Fruit fly (Drosophila melanogaster): ENCODE data around the gene CG45066.
A peak's percentile ranks its signal among the peaks of the same experiment; 100 is the strongest.

Gene CG45066

dm6 chr3L:3081146-3081872 is 29.7 kb downstream of the CG45066 start:
- peak; percentile 99 for TF ChIP-seq CG4496 (GFP tag; IDR thresholded peaks at IDR 0.05)
- peak; percentile 97 for TF ChIP-seq CG13204 (GFP tag; optimal IDR thresholded peaks at IDR 0.05)
- peak; percentile 99 for TF ChIP-seq Pif1B (GFP tag; optimal IDR thresholded peaks at IDR 0.05)
- TF ChIP-seq CG34367 (tag; optimal IDR thresholded peaks at IDR 0.05): peak; percentile 98
- TF ChIP-seq Pif1A (GFP tag; optimal IDR thresholded peaks at IDR 0.05): peak; percentile 99
- peak; percentile 99 for TF ChIP-seq fd96Ca (GFP tag; IDR thresholded peaks at IDR 0.05)
- TF ChIP-seq CG15710 (tag; optimal IDR thresholded peaks at IDR 0.05): peak; percentile 95
- TF ChIP-seq D1 (tag; optimal IDR thresholded peaks at IDR 0.05): peak; percentile 97
- peak; percentile 98 for TF ChIP-seq CG12605 (GFP tag; IDR thresholded peaks at IDR 0.05)
- peak; percentile 98 for TF ChIP-seq CG9948 (tag; optimal IDR thresholded peaks at IDR 0.05)
- peak; percentile 98 for TF ChIP-seq CG8301 (tag; optimal IDR thresholded peaks at IDR 0.05)
- peak; percentile 97 for TF ChIP-seq CG8159 (tag; optimal IDR thresholded peaks at IDR 0.05)
- peak; percentile 87 for TF ChIP-seq CG10348 (GFP tag; IDR thresholded peaks at IDR 0.05)
- TF ChIP-seq rn (GFP tag; IDR thresholded peaks at IDR 0.05): peak; percentile 95
- TF ChIP-seq gl (tag; optimal IDR thresholded peaks at IDR 0.05): peak; percentile 96
- TF ChIP-seq Ets98B (GFP tag; IDR thresholded peaks at IDR 0.05): peak; percentile 99
- peak; percentile 45 for TF ChIP-seq EcR (GFP tag; optimal IDR thresholded peaks at IDR 0.05)
- TF ChIP-seq CG17806 (tag; optimal IDR thresholded peaks at IDR 0.05): peak; percentile 98
- peak; percentile 99 for TF ChIP-seq CG32121 (GFP tag; IDR thresholded peaks at IDR 0.05)
- TF ChIP-seq Snoo (tag; optimal IDR thresholded peaks at IDR 0.05): peak; percentile 99
- TF ChIP-seq CG14655 (GFP tag; optimal IDR thresholded peaks at IDR 0.05): peak; percentile 97

dm6 chr3L:3080084-3080994 is 30.7 kb downstream of the CG45066 start:
- TF ChIP-seq CG14655 (GFP tag; optimal IDR thresholded peaks at IDR 0.05) (peak; percentile 40), CG8301 (tag; optimal IDR thresholded peaks at IDR 0.05) (peak; percentile 30), CG15710 (tag; optimal IDR thresholded peaks at IDR 0.05) (peak; percentile 42), CG13204 (GFP tag; optimal IDR thresholded peaks at IDR 0.05) (no peak), CG17806 (tag; optimal IDR thresholded peaks at IDR 0.05) (peak; percentile 30), CG4496 (GFP tag; IDR thresholded peaks at IDR 0.05) (peak; percentile 79; the same call in 2 of the 3 replicates), EcR (GFP tag; optimal IDR thresholded peaks at IDR 0.05) (peak; percentile 52), CG32121 (GFP tag; IDR thresholded peaks at IDR 0.05) (peak; percentile 59), CG34367 (tag; optimal IDR thresholded peaks at IDR 0.05) (no peak), D1 (tag; optimal IDR thresholded peaks at IDR 0.05) (no peak), Snoo (tag; optimal IDR thresholded peaks at IDR 0.05) (no peak), Ets98B (GFP tag; IDR thresholded peaks at IDR 0.05) (peak; percentile 12; the same call in 1 of the 2 replicates), Pif1A (GFP tag; optimal IDR thresholded peaks at IDR 0.05) (no peak), CG8159 (tag; optimal IDR thresholded peaks at IDR 0.05) (peak; percentile 46), CG9948 (tag; optimal IDR thresholded peaks at IDR 0.05) (peak; percentile 41), CG10348 (GFP tag; IDR thresholded peaks at IDR 0.05) (no peak), fd96Ca (GFP tag; IDR thresholded peaks at IDR 0.05) (peak; percentile 7; the same call in 1 of the 3 replicates), Pif1B (GFP tag; optimal IDR thresholded peaks at IDR 0.05) (no peak), gl (tag; optimal IDR thresholded peaks at IDR 0.05) (no peak), rn (GFP tag; IDR thresholded peaks at IDR 0.05) (peak; percentile 4; the same call in 1 of the 2 replicates), CG12605 (GFP tag; IDR thresholded peaks at IDR 0.05) (peak; percentile 42)

dm6 chr3L:3079156-3079495 is 31.9 kb downstream of the CG45066 start:
- TF ChIP-seq Pif1B (GFP tag; optimal IDR thresholded peaks at IDR 0.05): no peak
- TF ChIP-seq CG15710 (tag; optimal IDR thresholded peaks at IDR 0.05): no peak

dm6 chr3L:3078398-3079155 is 32.5 kb downstream of the CG45066 start:
- TF ChIP-seq Pif1B (GFP tag; optimal IDR thresholded peaks at IDR 0.05): no peak
- peak; percentile 16 for TF ChIP-seq CG17806 (tag; optimal IDR thresholded peaks at IDR 0.05)
- peak; percentile 12 for TF ChIP-seq Pif1A (GFP tag; optimal IDR thresholded peaks at IDR 0.05)
- TF ChIP-seq CG8159 (tag; optimal IDR thresholded peaks at IDR 0.05): peak; percentile 55
- no peak for TF ChIP-seq CG32121 (GFP tag; IDR thresholded peaks at IDR 0.05)
- TF ChIP-seq CG10348 (GFP tag; IDR thresholded peaks at IDR 0.05): no peak
- TF ChIP-seq CG15710 (tag; optimal IDR thresholded peaks at IDR 0.05): peak; percentile 47
- no peak for TF ChIP-seq CG34367 (tag; optimal IDR thresholded peaks at IDR 0.05)
- peak; percentile 56 for TF ChIP-seq CG8301 (tag; optimal IDR thresholded peaks at IDR 0.05)
- peak; percentile 46 for TF ChIP-seq Snoo (tag; optimal IDR thresholded peaks at IDR 0.05)
- peak; percentile 28 for TF ChIP-seq CG9948 (tag; optimal IDR thresholded peaks at IDR 0.05)
- no peak for TF ChIP-seq rn (GFP tag; IDR thresholded peaks at IDR 0.05)
- TF ChIP-seq CG14655 (GFP tag; optimal IDR thresholded peaks at IDR 0.05): peak; percentile 32
- no peak for TF ChIP-seq Ets98B (GFP tag; IDR thresholded peaks at IDR 0.05)
- TF ChIP-seq CG4496 (GFP tag; IDR thresholded peaks at IDR 0.05): no peak; the same call in 2 of the 3 replicates
